Fruit fly (Drosophila melanogaster): ENCODE data around the gene kibra.

Gene kibra

DNA sequence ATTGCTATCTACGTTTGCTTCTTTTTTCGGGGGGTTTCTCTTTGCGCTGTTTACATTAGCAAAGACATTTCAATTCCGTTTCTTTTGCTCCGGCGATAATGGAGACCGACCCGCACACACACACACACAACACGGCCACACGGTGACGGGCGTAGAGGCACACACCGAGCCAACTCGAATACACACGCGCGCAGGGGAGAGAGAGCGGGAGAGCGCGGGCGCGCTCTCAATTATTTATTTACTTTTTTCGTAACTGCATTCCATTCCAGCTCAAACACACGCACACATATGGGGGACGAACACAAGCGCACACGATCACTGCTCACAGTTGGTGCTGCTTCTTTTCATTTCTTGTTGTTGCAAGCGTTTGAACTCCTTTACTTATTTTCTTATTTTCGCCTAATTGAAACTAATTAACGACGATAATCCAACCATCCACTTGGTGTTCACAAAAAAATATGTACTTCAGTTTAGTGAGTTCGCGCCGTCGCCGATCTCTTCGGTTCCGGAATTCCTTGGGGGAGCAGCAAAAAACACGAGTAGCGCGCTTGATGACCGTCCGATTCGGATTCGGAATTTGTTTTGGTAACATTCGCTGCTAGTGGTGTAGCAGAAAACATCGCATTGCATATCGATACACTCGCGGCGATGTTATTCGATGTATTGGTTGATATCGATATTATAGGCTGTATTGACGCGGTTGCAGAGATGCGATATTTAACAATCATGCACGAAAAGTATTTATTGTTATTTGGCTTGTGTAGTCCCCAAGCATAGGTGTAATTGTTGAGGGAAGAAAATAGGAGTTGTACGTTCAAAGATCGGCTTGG is at the start of gene kibra:
kibra (minus strand) TSS at position 591 of the 830 bp plus-strand sequence.
- TF ChIP-seq CG17801 (GFP tag; optimal IDR thresholded peaks at IDR 0.05; ENCODE audit: partially characterized antibody): peak; percentile 42

DNA sequence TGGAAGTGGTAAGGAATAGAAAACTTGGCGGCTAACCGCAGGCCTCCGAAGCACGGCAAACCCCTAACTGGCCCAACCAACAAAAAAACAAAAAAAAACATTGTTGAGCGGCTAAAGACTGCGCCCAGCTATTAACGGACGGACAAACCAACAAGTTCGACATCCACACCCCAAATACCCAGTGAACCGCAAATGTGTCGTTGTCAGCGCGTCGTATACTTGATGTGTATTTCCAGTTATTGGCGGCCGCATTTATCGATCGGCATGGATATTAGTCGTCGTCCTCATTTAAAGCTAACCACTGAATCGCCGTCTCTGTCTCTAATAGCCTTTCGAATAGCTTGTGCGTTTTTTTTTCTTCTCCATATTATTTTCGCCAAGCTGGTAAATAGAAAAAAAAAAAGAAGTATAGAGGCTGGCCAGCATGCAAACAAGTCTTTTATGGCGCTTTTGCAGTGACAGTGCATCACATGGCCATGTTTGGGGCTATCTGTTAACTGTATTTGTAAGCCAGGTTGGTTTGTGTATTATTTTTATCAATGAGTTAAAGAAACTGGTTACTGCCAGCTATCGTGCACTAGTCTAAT is 42.5 kb upstream of the kibra start:
- no peak for TF ChIP-seq CG17801 (GFP tag; optimal IDR thresholded peaks at IDR 0.05; ENCODE audit: partially characterized antibody)

DNA sequence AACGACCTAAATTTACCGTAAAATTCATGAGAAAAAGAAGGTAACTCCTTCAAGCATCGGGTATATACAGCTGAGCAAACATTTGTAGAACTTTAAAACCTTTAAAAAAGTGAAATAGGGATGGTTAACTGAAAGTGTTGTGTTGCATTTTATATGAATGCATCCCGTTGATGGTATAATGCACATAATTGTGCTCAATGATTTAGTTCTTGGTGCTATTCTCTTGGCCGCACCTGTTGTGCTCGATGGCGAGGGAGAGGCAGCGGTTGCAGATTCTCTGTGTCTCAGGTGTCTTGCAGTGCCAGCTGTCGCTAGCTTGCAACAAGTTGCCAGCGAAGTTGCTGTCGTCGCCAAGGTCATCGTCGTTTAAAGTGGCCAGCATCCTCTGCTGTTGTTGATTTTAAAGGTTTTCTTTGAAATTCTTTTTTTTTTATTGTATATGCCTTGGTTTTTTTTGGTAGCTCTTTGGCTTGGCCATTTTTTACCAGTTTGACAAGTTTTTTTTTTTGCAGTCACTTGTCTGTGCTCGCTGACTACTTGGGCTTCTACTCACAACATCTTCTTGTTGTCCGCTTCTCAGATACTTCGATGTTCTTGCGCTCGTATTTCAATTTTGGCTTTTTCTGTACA is 41.4 kb upstream of the kibra start:
- TF ChIP-seq CG17801 (GFP tag; optimal IDR thresholded peaks at IDR 0.05; ENCODE audit: partially characterized antibody): no peak

DNA sequence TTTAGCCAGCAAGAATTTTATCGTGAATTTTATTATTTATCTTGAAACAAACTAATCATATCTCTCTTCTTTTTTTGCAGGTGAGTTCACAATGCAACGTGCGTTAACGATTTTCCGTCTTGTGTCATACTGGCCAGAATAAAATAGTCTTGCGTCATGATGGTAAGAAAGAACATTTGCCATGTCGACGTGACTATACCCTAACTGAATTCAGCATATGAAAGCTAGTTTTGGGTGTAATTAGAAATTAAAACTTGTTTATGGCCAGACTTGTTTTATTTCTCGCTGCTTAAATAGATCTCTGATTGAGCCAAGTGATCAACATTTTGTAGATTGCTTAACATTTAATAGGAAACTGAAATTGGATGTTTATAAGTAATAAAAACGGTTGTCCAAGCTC is 40.1 kb upstream of the kibra start:
- no peak for TF ChIP-seq CG17801 (GFP tag; optimal IDR thresholded peaks at IDR 0.05; ENCODE audit: partially characterized antibody)

DNA sequence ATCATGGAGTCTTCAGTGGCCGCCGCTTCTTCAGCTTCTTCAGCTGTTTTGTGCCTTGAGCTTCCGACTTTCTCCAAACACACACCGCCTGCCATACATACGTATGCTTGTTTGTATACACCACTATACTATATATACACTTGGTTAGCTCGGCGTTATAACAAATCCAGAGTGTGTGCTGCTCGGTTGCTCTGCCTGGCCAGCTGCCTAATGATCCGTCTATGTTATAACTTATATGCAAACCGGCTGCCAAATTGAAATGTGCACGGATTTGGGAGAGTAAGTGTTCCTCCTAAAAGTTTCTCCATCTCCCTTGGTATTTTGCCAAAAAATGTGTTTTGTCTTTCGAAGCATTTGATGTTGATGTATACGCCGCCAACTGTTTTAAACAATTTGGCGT is 39.4 kb upstream of the kibra start:
- no peak for TF ChIP-seq CG17801 (GFP tag; optimal IDR thresholded peaks at IDR 0.05; ENCODE audit: partially characterized antibody)

DNA sequence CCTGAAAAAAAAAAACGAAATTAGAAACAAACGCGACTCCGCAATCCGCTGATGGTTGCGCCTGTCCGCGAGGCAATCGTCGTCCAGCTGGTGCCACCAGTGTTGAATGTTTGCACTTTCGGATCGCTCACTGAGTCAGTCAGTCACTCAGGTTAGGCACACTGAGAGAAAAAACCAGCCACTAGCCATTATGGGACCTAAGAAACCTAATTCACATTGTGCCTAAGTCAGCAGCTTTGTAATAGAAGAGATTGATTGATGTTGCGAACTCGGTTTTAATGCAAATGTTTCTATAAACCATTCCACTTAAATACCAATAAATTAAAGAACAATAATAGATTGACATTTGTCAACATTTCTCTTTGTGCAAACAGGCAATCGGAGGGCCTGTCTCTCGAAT is 37.0 kb upstream of the kibra start:
- no peak for TF ChIP-seq CG17801 (GFP tag; optimal IDR thresholded peaks at IDR 0.05; ENCODE audit: partially characterized antibody)

DNA sequence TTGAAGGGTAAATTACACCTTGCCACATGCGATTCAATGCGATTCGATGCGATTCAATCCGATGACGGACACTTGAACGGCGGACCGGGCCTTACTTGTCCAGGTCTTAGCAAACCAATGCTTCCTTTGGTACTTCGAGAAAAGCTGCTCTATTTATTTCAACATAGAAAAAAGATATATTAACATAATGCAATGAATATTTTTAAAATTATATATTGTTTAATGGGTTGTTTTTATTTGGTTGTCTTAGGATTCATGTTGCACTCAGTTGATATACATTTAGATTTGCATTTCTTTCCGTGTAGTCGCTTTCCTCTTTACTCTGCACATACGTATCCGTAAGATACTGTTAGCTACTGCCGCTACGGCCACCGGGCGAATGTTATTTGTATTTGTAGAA is 34.3 kb upstream of the kibra start:
- TF ChIP-seq CG17801 (GFP tag; optimal IDR thresholded peaks at IDR 0.05; ENCODE audit: partially characterized antibody): no peak

DNA sequence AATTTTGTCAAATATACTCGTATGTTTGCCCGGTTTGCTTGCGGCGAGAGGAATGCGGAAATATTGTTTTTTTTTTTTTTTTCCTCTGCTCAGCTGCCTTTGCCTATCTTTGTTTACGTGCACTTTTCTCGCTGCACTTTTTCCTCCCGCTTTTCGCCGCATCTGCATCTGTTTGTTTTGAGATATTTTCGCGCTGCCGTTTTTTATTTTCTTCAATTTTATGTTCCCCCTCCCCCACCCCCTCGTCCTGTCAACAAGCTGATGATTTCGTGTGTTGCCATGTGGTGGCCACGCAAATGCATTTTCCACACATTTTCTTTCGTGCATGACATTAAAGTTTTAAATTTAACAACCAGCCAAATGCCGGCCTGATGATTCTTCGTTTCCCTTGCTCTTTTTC is 32.0 kb upstream of the kibra start:
- no peak for TF ChIP-seq CG17801 (GFP tag; optimal IDR thresholded peaks at IDR 0.05; ENCODE audit: partially characterized antibody)

DNA sequence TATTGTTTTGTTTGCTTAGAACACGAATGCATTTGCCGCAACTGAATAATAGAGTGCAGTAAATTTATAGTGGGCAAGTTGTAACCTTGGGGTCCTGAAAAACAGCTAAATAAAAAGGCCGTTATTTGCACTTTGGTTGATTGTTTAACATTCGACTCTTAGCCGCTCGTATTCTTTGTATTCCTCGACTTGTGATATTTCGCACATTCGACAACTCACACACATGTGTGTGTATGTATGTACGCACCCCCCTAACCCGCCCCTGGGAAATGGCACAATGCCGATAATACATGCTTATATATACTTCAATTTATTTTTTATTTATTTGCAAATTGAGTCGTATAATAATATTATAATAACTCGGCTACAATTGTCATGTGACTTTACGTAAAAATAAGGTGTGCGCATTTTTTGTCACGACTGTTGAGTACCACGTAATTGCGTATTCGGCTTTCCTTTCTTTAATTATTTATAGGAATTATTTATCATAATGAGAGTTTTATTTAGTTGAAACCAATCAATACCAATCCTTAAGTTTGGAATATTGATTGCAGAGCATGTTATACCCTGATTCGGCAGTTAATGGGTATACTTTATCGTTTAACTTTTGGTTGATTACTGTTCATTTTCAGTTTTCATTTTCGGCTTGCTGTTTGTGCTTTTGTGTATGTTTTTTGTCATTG is 30.9 kb upstream of the kibra start:
- peak; percentile 92 for TF ChIP-seq CG17801 (GFP tag; optimal IDR thresholded peaks at IDR 0.05; ENCODE audit: partially characterized antibody)

DNA sequence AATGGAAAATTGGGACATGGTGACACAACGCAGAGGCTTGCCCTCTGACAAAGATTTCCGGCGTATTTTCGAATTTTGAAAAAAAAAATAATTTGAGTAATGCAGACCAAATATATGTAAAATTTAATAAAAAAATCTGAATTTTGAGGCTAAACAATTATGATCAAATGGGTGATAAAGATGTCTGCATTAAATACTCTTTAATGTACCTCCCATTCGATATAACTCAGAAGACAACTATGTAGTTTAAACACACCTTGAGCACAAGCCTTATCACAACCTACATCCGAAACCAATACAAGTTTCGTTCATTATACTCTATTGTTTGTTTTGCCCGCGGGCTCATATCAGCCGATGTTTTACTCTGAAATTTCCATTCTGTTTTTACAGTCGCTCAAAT is 30.3 kb upstream of the kibra start, which contains the start of gene CG7362:
CG7362 (minus strand) TSS at position 101 of the 400 bp plus-strand sequence.
- TF ChIP-seq CG17801 (GFP tag; optimal IDR thresholded peaks at IDR 0.05; ENCODE audit: partially characterized antibody): no peak

DNA sequence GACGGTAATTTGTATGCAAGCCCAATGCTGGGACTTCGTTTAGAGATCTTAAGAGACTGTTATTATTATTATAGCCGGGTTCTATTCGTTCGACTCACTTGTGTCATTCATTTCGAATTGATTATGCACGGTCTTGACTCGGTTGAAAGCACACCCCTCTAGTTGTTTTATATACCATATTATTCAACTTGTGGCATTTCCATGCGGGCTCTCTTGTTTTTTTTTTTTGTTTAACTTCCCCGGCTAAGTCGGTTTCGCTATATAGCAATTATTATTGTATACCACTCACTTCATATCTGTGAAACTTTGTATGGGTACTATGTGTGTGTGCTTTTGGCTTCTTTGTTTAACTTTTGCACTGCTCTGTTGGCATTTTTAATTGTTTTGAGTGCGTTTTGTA is 27.0 kb upstream of the kibra start, which contains the start of gene smp-30:
smp-30 (minus strand) TSS at position 224 of the 400 bp plus-strand sequence.
- no peak for TF ChIP-seq CG17801 (GFP tag; optimal IDR thresholded peaks at IDR 0.05; ENCODE audit: partially characterized antibody)

DNA sequence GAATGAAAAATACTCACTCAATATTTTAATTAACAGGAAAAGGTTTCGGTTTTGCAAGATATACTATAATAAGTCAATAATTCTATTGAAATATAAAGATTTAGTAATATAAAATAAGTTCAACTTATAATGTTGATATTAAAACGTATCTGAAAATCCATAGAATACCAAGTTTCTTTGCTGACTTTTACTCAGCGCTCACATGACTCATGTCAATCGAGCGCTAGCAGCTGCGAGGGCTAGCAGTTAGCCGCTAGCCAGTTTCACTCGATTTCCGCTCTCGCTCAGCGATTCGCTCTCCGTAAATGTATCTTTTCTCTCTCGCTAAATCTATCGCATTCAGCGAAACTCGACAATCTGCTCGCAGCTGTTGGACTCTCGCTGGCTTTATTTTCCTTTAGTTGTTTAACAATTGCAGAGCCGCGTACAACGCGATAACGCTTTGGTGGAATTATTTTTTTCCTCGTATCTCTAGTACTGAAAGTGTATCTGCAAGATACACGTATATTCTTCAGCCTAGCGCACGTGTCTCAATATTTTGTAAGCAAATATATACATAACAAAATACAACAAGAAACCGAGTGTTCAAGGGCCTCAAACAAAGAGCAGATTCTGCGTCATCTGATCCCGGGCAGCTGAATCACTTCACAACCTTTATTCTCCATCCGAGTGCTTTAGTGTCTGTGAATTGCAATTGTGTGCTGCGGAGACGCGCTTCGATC is 25.2 kb upstream of the kibra start:
- TF ChIP-seq CG17801 (GFP tag; optimal IDR thresholded peaks at IDR 0.05; ENCODE audit: partially characterized antibody): peak; percentile 67

DNA sequence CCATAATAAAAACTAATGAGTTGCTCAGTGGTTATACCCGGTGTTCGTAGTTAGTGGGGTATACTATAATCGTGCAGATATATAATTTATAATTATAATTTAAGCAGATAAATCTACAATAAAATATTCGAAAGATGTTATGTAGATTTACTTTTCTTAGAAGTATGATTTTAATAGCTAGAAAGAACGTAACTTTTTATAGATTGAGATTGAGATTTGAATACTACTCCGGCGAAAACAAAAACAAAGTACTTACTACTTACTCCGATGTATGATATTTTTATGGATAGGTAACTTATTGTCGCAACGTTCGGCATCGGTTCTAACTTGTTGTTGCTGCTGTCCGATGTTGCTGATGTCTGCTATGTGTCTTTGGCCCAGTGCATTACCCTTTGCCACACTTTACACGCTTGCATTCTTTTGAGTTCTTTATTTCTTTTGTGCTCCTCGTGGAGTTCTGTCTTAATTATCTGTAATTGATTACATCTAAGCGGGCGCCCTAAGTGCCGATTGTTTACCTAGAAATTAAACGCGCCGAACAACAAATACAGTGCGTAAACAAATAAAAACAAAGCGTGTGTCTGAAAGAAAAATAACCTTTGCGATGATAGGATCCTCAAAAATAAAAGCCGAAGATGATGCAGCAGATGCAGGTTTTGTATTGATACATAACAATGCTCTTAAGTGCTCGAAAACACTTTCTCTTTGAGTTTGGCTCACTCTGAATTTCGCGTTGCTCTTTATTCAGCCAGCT is 24.4 kb upstream of the kibra start:
- TF ChIP-seq CG17801 (GFP tag; optimal IDR thresholded peaks at IDR 0.05; ENCODE audit: partially characterized antibody): no peak

DNA sequence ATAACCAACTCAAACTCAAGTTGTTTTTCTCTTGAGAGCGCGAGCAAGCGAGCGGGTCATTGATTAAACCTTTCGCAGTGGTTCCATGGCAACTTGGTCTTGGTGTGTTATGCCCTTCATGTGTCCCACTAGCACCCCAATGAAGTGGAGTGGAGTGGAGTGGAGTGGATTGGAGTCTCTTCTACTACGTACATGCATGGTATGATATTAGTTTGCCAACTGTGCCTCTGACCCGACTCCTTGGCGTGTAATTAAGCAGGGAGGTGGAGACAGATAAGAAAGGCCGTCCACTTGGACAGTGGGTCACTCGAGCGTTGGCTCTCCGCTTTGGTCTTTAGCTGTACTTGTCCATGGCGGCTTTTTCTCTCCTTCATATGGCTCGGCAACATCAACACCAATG is 23.9 kb upstream of the kibra start:
- no peak for TF ChIP-seq CG17801 (GFP tag; optimal IDR thresholded peaks at IDR 0.05; ENCODE audit: partially characterized antibody)

Data from ovary, adult (tissue).